Worm (Caenorhabditis elegans): ENCODE results near the gene chmp-7.

The chmp-7 gene

ce11 chrII:9054604-9055003 lies at the start of gene chmp-7:
chmp-7 (plus strand) TSS chrII:9054972.
- peak; percentile 78 for TF ChIP-seq jun-1 (tag; optimal IDR thresholded peaks at IDR 0.05)
- TF ChIP-seq nhr-28 (tag; optimal IDR thresholded peaks at IDR 0.05) = no peak
- peak; percentile 68 for TF ChIP-seq R02D3.7 (tag; optimal IDR thresholded peaks at IDR 0.05)
- TF ChIP-seq daf-12 (tag; optimal IDR thresholded peaks at IDR 0.05) = no peak
- no peak for TF ChIP-seq ztf-4 (tag; optimal IDR thresholded peaks at IDR 0.05)
- TF ChIP-seq elt-1 (tag; optimal IDR thresholded peaks at IDR 0.05) = no peak
- TF ChIP-seq egl-5 (tag; optimal IDR thresholded peaks at IDR 0.05) = peak; percentile 76
- TF ChIP-seq elt-2 (tag; optimal IDR thresholded peaks at IDR 0.05) = peak; percentile 62
- TF ChIP-seq tbx-2 (tag; optimal IDR thresholded peaks at IDR 0.05) = peak; percentile 32
- TF ChIP-seq lsy-12 (tag; optimal IDR thresholded peaks at IDR 0.05) = peak; percentile 57
- TF ChIP-seq zag-1 (tag; optimal IDR thresholded peaks at IDR 0.05) = no peak
- peak; percentile 88 for TF ChIP-seq nfya-1 (tag; optimal IDR thresholded peaks at IDR 0.05; ENCODE audit: insufficient read depth)
- peak; percentile 79 for TF ChIP-seq sea-2 (GFP tag; optimal IDR thresholded peaks at IDR 0.05)
- TF ChIP-seq pqm-1 (tag; optimal IDR thresholded peaks at IDR 0.05) = peak; percentile 37
- peak; percentile 95 for TF ChIP-seq pha-4 (tag; optimal IDR thresholded peaks at IDR 0.05)
- TF ChIP-seq nhr-43 (tag; optimal IDR thresholded peaks at IDR 0.05; ENCODE audit: poor library complexity, severe bottlenecking) = peak; percentile 83
- TF ChIP-seq nhr-67 (tag; optimal IDR thresholded peaks at IDR 0.05) = no peak
- peak; percentile 34 for TF ChIP-seq unc-62 (GFP tag; optimal IDR thresholded peaks at IDR 0.05)
- TF ChIP-seq ceh-82 (tag; optimal IDR thresholded peaks at IDR 0.05) = no peak
- TF ChIP-seq fkh-10 (GFP tag; optimal IDR thresholded peaks at IDR 0.05) = peak; percentile 25
- no peak for TF ChIP-seq ZK546.5 (tag; optimal IDR thresholded peaks at IDR 0.05)
- TF ChIP-seq lin-15B (tag; optimal IDR thresholded peaks at IDR 0.05) = peak; percentile 87
- TF ChIP-seq ceh-9 (tag; optimal IDR thresholded peaks at IDR 0.05) = no peak
- peak; percentile 26 for TF ChIP-seq egl-27 (tag; optimal IDR thresholded peaks at IDR 0.05)
- no peak for TF ChIP-seq ztf-11 (tag; optimal IDR thresholded peaks at IDR 0.05)
- peak; percentile 50 for TF ChIP-seq lin-39 (tag; optimal IDR thresholded peaks at IDR 0.05)
- peak; percentile 82 for TF ChIP-seq skn-1 (tag; optimal IDR thresholded peaks at IDR 0.05)
- TF ChIP-seq nhr-25 (tag; optimal IDR thresholded peaks at IDR 0.05) = peak; percentile 85
- TF ChIP-seq nhr-23 (tag; optimal IDR thresholded peaks at IDR 0.05) = peak; percentile 79
- peak; percentile 75 for TF ChIP-seq hmg-11 (tag; optimal IDR thresholded peaks at IDR 0.05)

ce11 chrII:9005067-9005466 lies 49.7 kb upstream of the chmp-7 start, which contains the start of gene F44G4.7:
F44G4.7 (minus strand) TSS chrII:9005167.
- no peak for TF ChIP-seq pha-4 (tag; optimal IDR thresholded peaks at IDR 0.05)
- TF ChIP-seq nhr-237 (tag; optimal IDR thresholded peaks at IDR 0.05) = no peak
- TF ChIP-seq elt-1 (tag; optimal IDR thresholded peaks at IDR 0.05) = no peak
- TF ChIP-seq jun-1 (tag; optimal IDR thresholded peaks at IDR 0.05) = no peak
- no peak for TF ChIP-seq ceh-82 (tag; optimal IDR thresholded peaks at IDR 0.05)
- no peak for TF ChIP-seq ama-1 (optimal IDR thresholded peaks at IDR 0.05)
- TF ChIP-seq tbx-2 (tag; optimal IDR thresholded peaks at IDR 0.05) = no peak
- no peak for TF ChIP-seq daf-12 (tag; optimal IDR thresholded peaks at IDR 0.05)
- TF ChIP-seq ztf-4 (tag; optimal IDR thresholded peaks at IDR 0.05) = no peak
- TF ChIP-seq unc-62 (GFP tag; optimal IDR thresholded peaks at IDR 0.05) = no peak
- TF ChIP-seq snpc-4 (tag; optimal IDR thresholded peaks at IDR 0.05) = no peak
- TF ChIP-seq hmg-11 (tag; optimal IDR thresholded peaks at IDR 0.05) = no peak

DNA sequence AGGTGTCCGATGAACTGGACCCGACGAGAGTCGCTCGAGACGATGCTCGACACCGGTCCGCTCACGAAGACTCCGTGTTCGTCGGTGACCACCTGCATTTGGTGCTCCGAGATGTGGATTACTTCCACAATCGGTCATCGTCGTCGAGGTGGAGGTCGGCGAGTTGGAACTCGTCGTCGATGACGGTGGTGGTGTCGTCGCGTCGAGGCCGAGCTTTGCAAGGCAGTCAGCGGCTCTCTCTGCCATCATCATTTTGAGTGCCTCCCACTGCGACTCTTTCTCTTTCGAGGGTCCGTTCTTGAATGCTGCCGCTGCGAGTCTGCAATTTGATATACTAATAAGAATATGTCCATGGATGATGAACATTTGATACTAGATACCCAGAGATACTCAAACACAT lies 47.0 kb upstream of the chmp-7 start:
- TF ChIP-seq nhr-67 (tag; optimal IDR thresholded peaks at IDR 0.05) (no peak), lsy-12 (tag; optimal IDR thresholded peaks at IDR 0.05) (no peak), nhr-77 (tag; optimal IDR thresholded peaks at IDR 0.05) (no peak), ama-1 (optimal IDR thresholded peaks at IDR 0.05) (no peak), ZK546.5 (tag; optimal IDR thresholded peaks at IDR 0.05) (no peak), elt-2 (tag; optimal IDR thresholded peaks at IDR 0.05) (no peak), nfya-1 (tag; optimal IDR thresholded peaks at IDR 0.05; ENCODE audit: insufficient read depth) (no peak), nhr-11 (tag; optimal IDR thresholded peaks at IDR 0.05) (no peak), ceh-16 (tag; optimal IDR thresholded peaks at IDR 0.05) (no peak), pha-4 (tag; optimal IDR thresholded peaks at IDR 0.05) (no peak), eor-1 (tag; optimal IDR thresholded peaks at IDR 0.05) (no peak), nhr-12 (tag; optimal IDR thresholded peaks at IDR 0.05) (no peak), zag-1 (tag; optimal IDR thresholded peaks at IDR 0.05) (no peak), lin-15B (tag; optimal IDR thresholded peaks at IDR 0.05) (no peak)
